Worm (Caenorhabditis elegans) whole organism, L3 larva: ENCODE measurements around the gene ZK177.11.

Source experiments
- R02D3.7 ChIP-seq: fragments of 150-350 bp; optimal IDR thresholded peaks from 2 replicates; lab custom pipeline; 2014; ENCODE audit warnings: missing biosample characterization, missing genetic modification characterization
- ZK546.5 ChIP-seq: sonication (generic microtip); optimal IDR thresholded peaks from 2 replicates; lab custom pipeline; 2017; ENCODE audit warnings: missing biosample characterization, missing genetic modification characterization
- aly-2 ChIP-seq: fragments of 150-350 bp; optimal IDR thresholded peaks from 2 replicates; lab custom pipeline; 2014; ENCODE audit warnings: missing biosample characterization, missing genetic modification characterization
- ama-1 ChIP-seq: fragments of 150-350 bp; optimal IDR thresholded peaks from 2 replicates; lab custom pipeline; 2018
- ceh-28 ChIP-seq: fragments of 150-350 bp; optimal IDR thresholded peaks from 2 replicates; lab custom pipeline; 2014; ENCODE audit warnings: missing biosample characterization, missing genetic modification reagents, missing genetic modification characterization
- ceh-82 ChIP-seq: fragments of 150-350 bp; optimal IDR thresholded peaks from 2 replicates; lab custom pipeline; 2014; ENCODE audit warnings: missing biosample characterization, missing genetic modification characterization
- daf-12 ChIP-seq: fragments of 150-350 bp; optimal IDR thresholded peaks from 2 replicates; lab custom pipeline; 2014; ENCODE audit warnings: missing biosample characterization, missing genetic modification reagents, missing genetic modification characterization
- egl-27 ChIP-seq: sonication (generic microtip); optimal IDR thresholded peaks from 4 replicates; lab custom pipeline; 2017; ENCODE audit warnings: missing biosample characterization, missing genetic modification reagents, missing genetic modification characterization
- egl-5 ChIP-seq: fragments of 150-350 bp; optimal IDR thresholded peaks from 2 replicates; lab custom pipeline; 2017; ENCODE audit warnings: missing biosample characterization, missing genetic modification reagents, missing genetic modification characterization, inconsistent platforms
- elt-1 ChIP-seq: fragments of 150-350 bp; optimal IDR thresholded peaks from 2 replicates; lab custom pipeline; 2014; ENCODE audit warnings: missing biosample characterization, missing genetic modification characterization
- elt-2 ChIP-seq: sonication (generic microtip); optimal IDR thresholded peaks from 2 replicates; lab custom pipeline; 2016; ENCODE audit warnings: missing genetic modification reagents, mild to moderate bottlenecking, missing genetic modification characterization, missing compliant biosample characterization
- elt-3 ChIP-seq, 3 experiments: fragments of 150-350 bp in 1 of 3; sonication (generic microtip) in 2 of 3; optimal IDR thresholded peaks; 2 replicates in 2 of 3; 4 replicates in 1 of 3; lab custom pipeline; 2014 to 2017; ENCODE audit warnings: missing biosample characterization in 3 of 3, missing genetic modification characterization in 3 of 3
- eor-1 ChIP-seq, 2 experiments: fragments of 150-350 bp; optimal IDR thresholded peaks; 2 replicates each; lab custom pipeline; 2014 to 2018; ENCODE audit warnings: missing biosample characterization in 2 of 2, missing genetic modification characterization in 2 of 2
- fkh-10 ChIP-seq: sonication (generic microtip); optimal IDR thresholded peaks from 2 replicates; lab custom pipeline; 2017; ENCODE audit warnings: missing biosample characterization, missing genetic modification reagents, missing genetic modification characterization
- fkh-2 ChIP-seq: fragments of 150-350 bp; optimal IDR thresholded peaks from 2 replicates; lab custom pipeline; 2014; ENCODE audit warnings: missing biosample characterization, missing genetic modification reagents, missing genetic modification characterization
- fos-1 ChIP-seq: fragments of 150-350 bp; optimal IDR thresholded peaks from 2 replicates; lab custom pipeline; 2014; ENCODE audit warnings: missing biosample characterization, missing genetic modification characterization
- jun-1 ChIP-seq: fragments of 150-350 bp; optimal IDR thresholded peaks from 2 replicates; lab custom pipeline; 2014; ENCODE audit warnings: missing biosample characterization, missing genetic modification reagents, missing genetic modification characterization
- lin-15B ChIP-seq: fragments of 150-350 bp; optimal IDR thresholded peaks from 2 replicates; lab custom pipeline; 2014; ENCODE audit warnings: missing biosample characterization, missing genetic modification characterization
- mdl-1 ChIP-seq: fragments of 150-350 bp; optimal IDR thresholded peaks from 2 replicates; lab custom pipeline; 2014; ENCODE audit warnings: missing biosample characterization, missing genetic modification characterization
- mml-1 ChIP-seq: fragments of 150-350 bp; sonication (generic microtip); optimal IDR thresholded peaks from 3 replicates; lab custom pipeline; 2014; ENCODE audit warnings: missing biosample characterization, missing genetic modification characterization
- nfya-1 ChIP-seq: sonication (generic microtip); optimal IDR thresholded peaks from 2 replicates; lab custom pipeline; 2017; ENCODE audit warnings: missing genetic modification characterization, mild to moderate bottlenecking, missing compliant biosample characterization, antibody characterized with exemption, moderate library complexity; ENCODE audit not compliant: insufficient read depth
- nhr-12 ChIP-seq: fragments of 150-350 bp; optimal IDR thresholded peaks from 2 replicates; lab custom pipeline; 2014; ENCODE audit warnings: missing biosample characterization, missing genetic modification characterization
- nhr-23 ChIP-seq: fragments of 150-350 bp; optimal IDR thresholded peaks from 2 replicates; lab custom pipeline; 2014; ENCODE audit warnings: missing biosample characterization, missing genetic modification reagents, missing genetic modification characterization
- nhr-237 ChIP-seq: fragments of 150-350 bp; optimal IDR thresholded peaks from 2 replicates; lab custom pipeline; 2014; ENCODE audit warnings: missing biosample characterization, missing genetic modification characterization
- nhr-25 ChIP-seq: sonication (generic microtip); optimal IDR thresholded peaks from 2 replicates; lab custom pipeline; 2017; ENCODE audit warnings: missing biosample characterization, missing genetic modification characterization
- nhr-43 ChIP-seq: sonication (generic microtip); optimal IDR thresholded peaks from 2 replicates; lab custom pipeline; 2016; ENCODE audit warnings: mild to moderate bottlenecking, missing genetic modification characterization, missing compliant biosample characterization; ENCODE audit not compliant: poor library complexity, severe bottlenecking
- nhr-67 ChIP-seq: fragments of 150-350 bp; optimal IDR thresholded peaks from 2 replicates; lab custom pipeline; 2014; ENCODE audit warnings: missing biosample characterization, missing genetic modification characterization
- nhr-76 ChIP-seq: fragments of 150-350 bp; sonication (generic microtip); optimal IDR thresholded peaks from 5 replicates; lab custom pipeline; 2014; ENCODE audit warnings: missing biosample characterization, missing genetic modification characterization
- nhr-77 ChIP-seq: fragments of 150-350 bp; optimal IDR thresholded peaks from 2 replicates; lab custom pipeline; 2014; ENCODE audit warnings: missing biosample characterization, missing genetic modification characterization
- pha-4 ChIP-seq: fragments of 150-350 bp; optimal IDR thresholded peaks from 2 replicates; lab custom pipeline; 2014; ENCODE audit warnings: missing biosample characterization, missing genetic modification reagents, missing genetic modification characterization
- pqm-1 ChIP-seq: fragments of 150-350 bp; optimal IDR thresholded peaks from 2 replicates; lab custom pipeline; 2017; ENCODE audit warnings: missing biosample characterization, missing genetic modification characterization, inconsistent platforms
- sea-2 ChIP-seq: fragments of 150-350 bp; sonication (generic microtip); optimal IDR thresholded peaks from 4 replicates; lab custom pipeline; 2014; ENCODE audit warnings: missing biosample characterization, missing genetic modification reagents, missing genetic modification characterization
- skn-1 ChIP-seq: fragments of 150-350 bp; optimal IDR thresholded peaks from 2 replicates; lab custom pipeline; 2014; ENCODE audit warnings: missing biosample characterization, missing genetic modification characterization
- tbx-2 ChIP-seq: sonication (generic microtip); optimal IDR thresholded peaks from 2 replicates; lab custom pipeline; 2016; ENCODE audit warnings: mild to moderate bottlenecking, missing genetic modification characterization, missing compliant biosample characterization
- unc-39 ChIP-seq: sonication (generic microtip); optimal IDR thresholded peaks from 4 replicates; lab custom pipeline; 2017; ENCODE audit warnings: missing biosample characterization, missing genetic modification characterization
- unc-62 ChIP-seq: fragments of 150-350 bp; sonication (generic microtip); optimal IDR thresholded peaks from 4 replicates; lab custom pipeline; 2014; ENCODE audit warnings: missing biosample characterization, missing genetic modification reagents, missing genetic modification characterization
- zag-1 ChIP-seq: fragments of 150-350 bp; optimal IDR thresholded peaks from 2 replicates; lab custom pipeline; 2014; ENCODE audit warnings: missing biosample characterization, missing genetic modification characterization
- ztf-11 ChIP-seq: fragments of 150-350 bp; optimal IDR thresholded peaks from 2 replicates; lab custom pipeline; 2014; ENCODE audit warnings: missing biosample characterization, missing genetic modification characterization
- ztf-4 ChIP-seq: fragments of 150-350 bp; optimal IDR thresholded peaks from 2 replicates; lab custom pipeline; 2014; ENCODE audit warnings: missing biosample characterization, missing genetic modification characterization

ZK177.11 gene

DNA sequence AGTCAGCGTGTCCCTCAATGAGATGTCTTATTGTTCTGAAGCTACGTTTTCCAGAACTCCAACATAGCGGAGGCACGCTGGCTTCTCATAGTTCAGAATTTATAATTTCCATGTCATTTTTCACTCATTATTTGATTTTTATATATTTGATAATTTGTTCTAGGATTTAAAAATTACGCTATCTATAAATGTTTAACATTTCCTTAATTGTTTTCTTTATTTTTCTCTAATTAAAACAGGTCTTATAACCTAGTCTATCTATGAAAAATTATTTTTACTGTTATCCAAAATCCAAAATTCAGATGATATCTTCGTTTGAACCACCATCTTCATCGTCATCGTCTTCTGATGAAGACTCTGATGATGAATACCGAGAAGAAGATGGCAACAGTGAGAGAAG lies 44.4 kb upstream of the ZK177.11 start, which contains the start of gene F56D1.1:
TSS of gene F56D1.1 (plus strand) at position 301 of the 400 bp plus-strand sequence.
- no peak for TF ChIP-seq elt-3 (tag; optimal IDR thresholded peaks at IDR 0.05; lab: Kevin White, UChicago)
- TF ChIP-seq nhr-76, result no peak
- no peak for TF ChIP-seq unc-39
- TF ChIP-seq ZK546.5, result no peak
- TF ChIP-seq ceh-28 (tag; lab: Kevin White, UChicago), result no peak
- TF ChIP-seq egl-5 (tag; lab: Kevin White, UChicago), result no peak
- no peak for TF ChIP-seq pha-4
- TF ChIP-seq aly-2 (tag; lab: Kevin White, UChicago), result no peak
- no peak for TF ChIP-seq mml-1 (tag; lab: Kevin White, UChicago)
- TF ChIP-seq tbx-2 (tag; lab: Kevin White, UChicago), result no peak
- TF ChIP-seq lin-15B, result no peak
- no peak for TF ChIP-seq fos-1 (tag; lab: Kevin White, UChicago)
- TF ChIP-seq sea-2 (GFP tag; lab: Kevin White, UChicago), result no peak
- no peak for TF ChIP-seq elt-1 (tag; lab: Kevin White, UChicago)
- no peak for TF ChIP-seq skn-1 (tag; lab: Kevin White, UChicago)
- no peak for TF ChIP-seq nhr-237
- no peak for TF ChIP-seq ztf-4 (tag; lab: Kevin White, UChicago)
- no peak for TF ChIP-seq fkh-10
- TF ChIP-seq nfya-1 (tag; lab: Kevin White, UChicago), result no peak

DNA sequence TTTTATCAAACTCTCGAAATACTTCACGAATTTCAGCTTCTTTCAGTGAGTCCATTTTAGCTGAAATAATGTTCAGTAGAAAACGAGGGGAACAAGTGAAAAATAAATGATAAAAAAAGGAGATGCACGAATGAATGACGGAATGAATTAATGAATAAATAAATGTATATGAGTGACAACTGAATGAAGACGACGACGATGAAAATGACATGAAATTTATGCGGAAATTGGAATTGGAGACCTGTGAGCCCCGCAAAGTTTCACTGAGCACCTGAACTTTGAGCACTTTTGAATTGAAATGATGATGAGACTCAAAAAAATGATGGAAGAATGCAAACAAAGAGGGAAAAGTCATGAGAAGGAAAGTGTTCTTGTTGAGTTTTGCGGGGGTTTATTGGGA lies 40.8 kb upstream of the ZK177.11 start, which contains the start of gene cal-8:
TSS of gene cal-8 (minus strand) at position 60 of the 400 bp plus-strand sequence.
- TF ChIP-seq nhr-67 (tag; lab: Kevin White, UChicago) (no peak), fkh-2 (tag; lab: Kevin White, UChicago) (no peak), daf-12 (tag; lab: Kevin White, UChicago) (no peak), nhr-25 (tag; lab: Kevin White, UChicago) (no peak), skn-1 (tag; lab: Kevin White, UChicago) (no peak), R02D3.7 (tag; lab: Kevin White, UChicago) (no peak), zag-1 (tag; lab: Kevin White, UChicago) (no peak), nhr-77 (tag; lab: Kevin White, UChicago) (no peak), elt-1 (tag; lab: Kevin White, UChicago) (no peak), ceh-82 (tag; lab: Kevin White, UChicago) (no peak), ceh-28 (tag; lab: Kevin White, UChicago) (no peak), unc-62 (GFP tag; lab: Kevin White, UChicago) (no peak), ama-1 (lab: Kevin White, UChicago) (no peak), fkh-10 (no peak)
- TF ChIP-seq, all 47 proteins: peak for 0

DNA sequence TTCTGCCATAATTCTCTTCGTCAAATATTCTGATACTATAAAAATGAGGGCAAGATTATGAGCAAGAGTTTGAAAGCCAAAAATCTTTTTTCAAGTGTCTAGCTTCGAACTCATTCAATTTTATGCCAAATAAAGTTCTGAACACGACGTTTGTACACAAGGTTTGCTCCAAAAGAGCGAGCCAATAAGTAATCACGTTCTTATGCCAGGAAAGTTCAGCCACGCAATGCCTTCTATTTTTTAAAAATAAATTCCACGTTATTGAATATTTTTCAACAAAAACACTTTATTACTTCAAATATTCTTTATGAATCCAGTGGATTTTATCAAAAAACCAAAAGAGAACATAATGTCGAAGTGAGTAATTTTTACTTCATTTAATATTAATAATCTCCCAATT lies 34.9 kb upstream of the ZK177.11 start, which contains the start of gene nep-5:
TSS of gene nep-5 (plus strand) at position 301 of the 400 bp plus-strand sequence.
- no peak for TF ChIP-seq egl-5 (tag; lab: Kevin White, UChicago)
- no peak for TF ChIP-seq ZK546.5
- no peak for TF ChIP-seq nhr-237
- TF ChIP-seq tbx-2 (tag; lab: Kevin White, UChicago), result no peak
- no peak for TF ChIP-seq lin-15B
- no peak for TF ChIP-seq R02D3.7 (tag; lab: Kevin White, UChicago)
- TF ChIP-seq daf-12 (tag; lab: Kevin White, UChicago), result no peak
- no peak for TF ChIP-seq pqm-1 (tag; lab: Kevin White, UChicago)
- TF ChIP-seq egl-27 (tag; lab: Kevin White, UChicago), result no peak
- no peak for TF ChIP-seq aly-2 (tag; lab: Kevin White, UChicago)

DNA sequence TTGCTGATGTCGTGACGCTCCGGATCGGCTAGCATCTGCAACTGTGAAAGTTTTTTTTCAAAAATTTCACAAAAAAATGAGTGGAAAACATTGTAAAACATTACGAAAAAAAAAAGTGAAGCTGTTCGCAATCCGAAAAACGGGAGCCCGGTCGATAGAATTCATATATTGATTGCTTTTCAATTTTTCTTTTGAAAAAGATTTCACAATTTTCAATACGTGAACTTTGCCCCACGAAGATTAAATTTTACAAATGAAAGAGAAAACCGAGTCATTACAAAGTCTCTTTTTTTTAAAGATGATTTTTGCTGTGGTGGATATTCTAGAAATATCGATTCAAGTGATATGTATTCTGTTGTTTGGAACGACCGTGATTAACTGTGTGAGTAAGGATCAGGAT lies 28.3 kb upstream of the ZK177.11 start, which contains the start of gene F12A10.6:
TSS of gene F12A10.6 (minus strand) at position 101 of the 400 bp plus-strand sequence.
- no peak for TF ChIP-seq eor-1 (tag; optimal IDR thresholded peaks at IDR 0.05; lab: Kevin White, UChicago)
- TF ChIP-seq zag-1 (tag; lab: Kevin White, UChicago), result no peak
- no peak for TF ChIP-seq R02D3.7 (tag; lab: Kevin White, UChicago)
- no peak for TF ChIP-seq fkh-2 (tag; lab: Kevin White, UChicago)
- no peak for TF ChIP-seq pqm-1 (tag; lab: Kevin White, UChicago)
- no peak for TF ChIP-seq mdl-1 (tag; lab: Kevin White, UChicago)
- TF ChIP-seq unc-62 (GFP tag; lab: Kevin White, UChicago), result no peak
- TF ChIP-seq jun-1 (tag; lab: Kevin White, UChicago), result no peak
- no peak for TF ChIP-seq ceh-28 (tag; lab: Kevin White, UChicago)
- TF ChIP-seq elt-2 (tag; lab: Kevin White, UChicago), result no peak
- TF ChIP-seq nhr-12 (tag; lab: Kevin White, UChicago), result no peak
- TF ChIP-seq nhr-237, result no peak
- TF ChIP-seq ztf-11 (tag; lab: Kevin White, UChicago), result no peak
- no peak for TF ChIP-seq tbx-2 (tag; lab: Kevin White, UChicago)
- no peak for TF ChIP-seq nhr-23 (tag; lab: Kevin White, UChicago)
- TF ChIP-seq skn-1 (tag; lab: Kevin White, UChicago), result no peak
- no peak for TF ChIP-seq elt-1 (tag; lab: Kevin White, UChicago)
- no peak for TF ChIP-seq nhr-43 (tag; lab: Kevin White, UChicago)
- TF ChIP-seq nhr-67 (tag; lab: Kevin White, UChicago), result no peak
